Fruit fly (Drosophila melanogaster) whole organism, embryonic: ENCODE results near the gene CG14655.

ENCODE experiments used
- CG10267 ChIP-seq: fragments of 200-800 bp; sonication (Bioruptor generic); optimal IDR thresholded peaks from 2 replicates; lab custom pipeline; 2018; ENCODE audit warnings: missing biosample characterization, mild to moderate bottlenecking, missing genetic modification characterization, moderate library complexity
- CG12219 ChIP-seq: fragments of 200-800 bp; sonication (Bioruptor generic); optimal IDR thresholded peaks from 3 replicates; lab custom pipeline; 2018; ENCODE audit warnings: missing biosample characterization, mild to moderate bottlenecking, missing genetic modification characterization
- CG13296 ChIP-seq: fragments of 200-800 bp; sonication (Bioruptor generic); optimal IDR thresholded peaks from 3 replicates; lab custom pipeline; 2018; ENCODE audit warnings: missing biosample characterization, mild to moderate bottlenecking, missing genetic modification characterization
- CG15479 ChIP-seq: fragments of 200-800 bp; sonication (Bioruptor generic); optimal IDR thresholded peaks from 3 replicates; lab custom pipeline; 2019; ENCODE audit warnings: missing biosample characterization, mild to moderate bottlenecking, missing genetic modification characterization, moderate library complexity
- CG15601 ChIP-seq: fragments of 200-800 bp; sonication (Bioruptor generic); optimal IDR thresholded peaks from 3 replicates; lab custom pipeline; 2019; ENCODE audit warnings: missing biosample characterization, mild to moderate bottlenecking, missing genetic modification characterization, moderate library complexity
- CG15696 ChIP-seq: fragments of 200-800 bp; sonication (Bioruptor generic); optimal IDR thresholded peaks from 2 replicates; lab custom pipeline; 2019; ENCODE audit warnings: missing biosample characterization, mild to moderate bottlenecking, missing genetic modification characterization, moderate library complexity
- CG1792 ChIP-seq: fragments of 200-800 bp; sonication (Bioruptor generic); optimal IDR thresholded peaks from 2 replicates; lab custom pipeline; 2016; ENCODE audit warnings: missing biosample characterization, missing genetic modification characterization
- CG18011 ChIP-seq: fragments of 200-800 bp; sonication (Bioruptor generic); optimal IDR thresholded peaks from 2 replicates; lab custom pipeline; 2017; ENCODE audit warnings: missing biosample characterization, missing genetic modification characterization, mild to moderate bottlenecking, moderate library complexity, missing genotype
- CG2875 ChIP-seq: fragments of 200-800 bp; sonication (Bioruptor generic); optimal IDR thresholded peaks from 2 replicates; lab custom pipeline; 2017; ENCODE audit warnings: missing biosample characterization, mild to moderate bottlenecking, missing genetic modification characterization, missing genetic modification reagents
- CG3838 ChIP-seq: fragments of 200-800 bp; sonication (Bioruptor generic); optimal IDR thresholded peaks from 3 replicates; lab custom pipeline; 2016; ENCODE audit warnings: missing biosample characterization, missing genetic modification characterization
- CG4820 ChIP-seq: fragments of 200-800 bp; sonication (Bioruptor generic); optimal IDR thresholded peaks from 3 replicates; lab custom pipeline; 2016; ENCODE audit warnings: missing biosample characterization, missing genetic modification characterization
- CG4854 ChIP-seq: fragments of 200-800 bp; sonication (Bioruptor generic); optimal IDR thresholded peaks from 2 replicates; lab custom pipeline; 2016; ENCODE audit warnings: missing biosample characterization, missing genetic modification characterization, inconsistent platforms
- CG5953 ChIP-seq: fragments of 200-800 bp; sonication (Bioruptor generic); IDR thresholded peaks from 2 replicates; pipeline ENCODE4 v1.3.6; 2022; ENCODE audit warnings: missing biosample characterization, missing genetic modification characterization
- CG7745 ChIP-seq: fragments of 200-800 bp; sonication (Bioruptor generic); optimal IDR thresholded peaks from 2 replicates; lab custom pipeline; 2018; ENCODE audit warnings: missing biosample characterization, mild to moderate bottlenecking, missing genetic modification characterization, moderate library complexity
- CG7786 ChIP-seq: fragments of 200-800 bp; sonication (Bioruptor generic); optimal IDR thresholded peaks from 2 replicates; lab custom pipeline; 2016; ENCODE audit warnings: missing biosample characterization, missing genetic modification characterization
- CG9932 ChIP-seq: fragments of 200-800 bp; sonication (Bioruptor generic); IDR thresholded peaks from 2 replicates; pipeline ENCODE4 v1.3.6; 2022; ENCODE audit warnings: missing biosample characterization, missing genetic modification characterization
- CHES-1-like ChIP-seq: fragments of 200-800 bp; sonication (Bioruptor generic); optimal IDR thresholded peaks from 2 replicates; lab custom pipeline; 2016; ENCODE audit warnings: missing biosample characterization, missing genetic modification characterization
- CTCF ChIP-seq: fragments of 200-800 bp; sonication (Bioruptor generic); optimal IDR thresholded peaks from 2 replicates; lab custom pipeline; 2017; ENCODE audit warnings: missing biosample characterization, mild to moderate bottlenecking, missing genetic modification characterization, moderate library complexity
- CoRest ChIP-seq: fragments of 200-800 bp; sonication (Bioruptor generic); optimal IDR thresholded peaks from 3 replicates; lab custom pipeline; 2018; ENCODE audit warnings: missing biosample characterization, mild to moderate bottlenecking, missing genetic modification characterization, moderate library complexity
- E2f1 ChIP-seq: fragments of 200-800 bp; sonication (Bioruptor generic); IDR thresholded peaks from 2 replicates; pipeline ENCODE4 v1.3.6; 2022; ENCODE audit warnings: missing biosample characterization, missing genetic modification characterization
- Gsc ChIP-seq: fragments of 200-800 bp; sonication (Bioruptor generic); IDR thresholded peaks from 2 replicates; pipeline ENCODE4 v1.3.6; 2022; ENCODE audit warnings: missing biosample characterization, missing genetic modification characterization
- H15 ChIP-seq: fragments of 200-800 bp; sonication (Bioruptor generic); IDR thresholded peaks from 3 replicates; pipeline ENCODE4 v1.3.6; 2022; ENCODE audit warnings: missing biosample characterization, missing genetic modification characterization
- Hr51 ChIP-seq, 2 experiments: fragments of 200-800 bp; sonication (Bioruptor generic); optimal IDR thresholded peaks; 2 replicates in 1 of 2; 3 replicates in 1 of 2; lab custom pipeline; 2016 to 2018; ENCODE audit warnings: missing biosample characterization in 2 of 2, missing genetic modification characterization in 2 of 2, mild to moderate bottlenecking in 1 of 2, moderate library complexity in 1 of 2
- Kr ChIP-seq: fragments of 200-800 bp; sonication (Bioruptor generic); optimal IDR thresholded peaks from 2 replicates; lab custom pipeline; 2017; ENCODE audit warnings: missing biosample characterization, mild to moderate bottlenecking, missing genetic modification characterization
- MTF-1 ChIP-seq: fragments of 200-800 bp; sonication (Bioruptor generic); optimal IDR thresholded peaks from 2 replicates; lab custom pipeline; 2018; ENCODE audit warnings: missing biosample characterization, mild to moderate bottlenecking, missing genetic modification characterization, borderline replicate concordance
- Med ChIP-seq: fragments of 200-800 bp; sonication (Bioruptor generic); peaks from one replicate; lab custom pipeline; 2016; ENCODE audit warnings: missing biosample characterization, missing genetic modification characterization, mild to moderate bottlenecking, inconsistent platforms, moderate library complexity
- NC2β ChIP-seq: fragments of 200-800 bp; sonication (Bioruptor generic); optimal IDR thresholded peaks from 2 replicates; lab custom pipeline; 2016; ENCODE audit warnings: missing biosample characterization, missing genetic modification characterization
- NfI ChIP-seq: fragments of 200-800 bp; sonication (Bioruptor generic); optimal IDR thresholded peaks from 3 replicates; lab custom pipeline; 2018; ENCODE audit warnings: missing biosample characterization, mild to moderate bottlenecking, missing genetic modification characterization, moderate library complexity
- Optix ChIP-seq: fragments of 200-800 bp; sonication (Bioruptor generic); IDR thresholded peaks from 3 replicates; pipeline ENCODE4 v1.3.6; 2022; ENCODE audit warnings: missing biosample characterization, missing genetic modification characterization
- Scr ChIP-seq: fragments of 200-800 bp; sonication (Bioruptor generic); IDR thresholded peaks from 2 replicates; pipeline ENCODE4 v1.3.6; 2022; ENCODE audit warnings: missing biosample characterization, missing genetic modification characterization; ENCODE audit not compliant: partially characterized antibody
- Six4 ChIP-seq: fragments of 200-800 bp; sonication (Bioruptor generic); optimal IDR thresholded peaks from 2 replicates; lab custom pipeline; 2016; ENCODE audit warnings: missing biosample characterization, missing genetic modification characterization
- cato ChIP-seq: fragments of 200-800 bp; sonication (Bioruptor generic); optimal IDR thresholded peaks from 2 replicates; lab custom pipeline; 2016; ENCODE audit warnings: missing biosample characterization, missing genetic modification characterization, borderline replicate concordance
- fd102C ChIP-seq: fragments of 200-800 bp; sonication (Bioruptor generic); optimal IDR thresholded peaks from 2 replicates; lab custom pipeline; 2018; ENCODE audit warnings: missing biosample characterization, mild to moderate bottlenecking, missing genetic modification characterization, moderate library complexity
- grn ChIP-seq: fragments of 200-800 bp; sonication (Bioruptor generic); optimal IDR thresholded peaks from 3 replicates; lab custom pipeline; 2017; ENCODE audit warnings: missing biosample characterization, missing genetic modification characterization
- inv ChIP-seq: fragments of 200-800 bp; sonication (Bioruptor generic); IDR thresholded peaks from 2 replicates; pipeline ENCODE4 v1.3.6; 2022; ENCODE audit warnings: missing biosample characterization, missing genetic modification characterization; ENCODE audit not compliant: partially characterized antibody
- kni ChIP-seq: fragments of 200-800 bp; sonication (Bioruptor generic); optimal IDR thresholded peaks from 3 replicates; lab custom pipeline; 2017; ENCODE audit warnings: mild to moderate bottlenecking, missing biosample characterization, missing genetic modification reagents, missing genetic modification characterization
- lola ChIP-seq, 3 experiments: fragments of >200 bp in 2 of 3; fragments of 200-800 bp in 1 of 3; sonication (Bioruptor generic) in 1 of 3; optimal IDR thresholded peaks; 2 replicates each; lab custom pipeline; 2017 to 2019; ENCODE audit warnings: missing biosample characterization in 3 of 3, missing genetic modification characterization in 3 of 3, mild to moderate bottlenecking in 1 of 3, moderate library complexity in 1 of 3
- mld ChIP-seq: fragments of 200-800 bp; sonication (Bioruptor generic); IDR thresholded peaks from 3 replicates; pipeline ENCODE4 v1.3.6; 2022; ENCODE audit warnings: missing biosample characterization, missing genetic modification characterization; ENCODE audit not compliant: partially characterized antibody
- nau ChIP-seq: fragments of 200-800 bp; sonication (Bioruptor generic); optimal IDR thresholded peaks from 3 replicates; lab custom pipeline; 2017; ENCODE audit warnings: missing biosample characterization, mild to moderate bottlenecking, missing genetic modification characterization, missing genetic modification reagents
- nerfin-2 ChIP-seq: fragments of 200-800 bp; sonication (Bioruptor generic); IDR thresholded peaks from 2 replicates; pipeline ENCODE4 v1.3.6; 2022; ENCODE audit warnings: missing biosample characterization, missing genetic modification characterization; ENCODE audit not compliant: partially characterized antibody
- salm ChIP-seq: fragments of 200-800 bp; sonication (Bioruptor generic); optimal IDR thresholded peaks from 2 replicates; lab custom pipeline; 2018; ENCODE audit warnings: missing biosample characterization, mild to moderate bottlenecking, missing genetic modification characterization
- sens ChIP-seq: fragments of 200-800 bp; sonication (Bioruptor generic); peaks from one replicate; lab custom pipeline; 2016; ENCODE audit warnings: missing biosample characterization, missing genetic modification characterization
- seq ChIP-seq: fragments of 200-800 bp; sonication (Bioruptor generic); IDR thresholded peaks from 2 replicates; pipeline ENCODE4 v1.3.6; 2022; ENCODE audit warnings: missing biosample characterization, missing genetic modification characterization
- sisA ChIP-seq: fragments of 200-800 bp; sonication (Bioruptor generic); IDR thresholded peaks from 2 replicates; pipeline ENCODE4 v1.3.6; 2022; ENCODE audit warnings: missing biosample characterization, missing genetic modification characterization
- so ChIP-seq: fragments of 200-800 bp; sonication (Bioruptor generic); IDR thresholded peaks from 3 replicates; pipeline ENCODE4 v1.3.6; 2022; ENCODE audit warnings: missing biosample characterization, missing genetic modification characterization
- toy ChIP-seq: fragments of 200-800 bp; sonication (Bioruptor generic); IDR thresholded peaks from 2 replicates; pipeline ENCODE4 v1.3.6; 2022; ENCODE audit warnings: missing biosample characterization, missing genetic modification characterization
- trh ChIP-seq: fragments of 200-800 bp; sonication (Bioruptor generic); optimal IDR thresholded peaks from 2 replicates; lab custom pipeline; 2016; ENCODE audit warnings: missing biosample characterization, missing genetic modification characterization
- zen2 ChIP-seq: fragments of 200-800 bp; sonication (Bioruptor generic); IDR thresholded peaks from 3 replicates; pipeline ENCODE4 v1.3.6; 2022; ENCODE audit warnings: missing biosample characterization, missing genetic modification characterization; ENCODE audit not compliant: partially characterized antibody

CG14655 gene

dm6 chr3R:4804828-4805707 lies 25.0 kb upstream of the CG14655 start (continued):
- peak; percentile 71 for TF ChIP-seq sens (GFP tag; lab: Kevin White, UChicago)
- peak; percentile 20 for TF ChIP-seq CHES-1-like
- no peak for TF ChIP-seq nerfin-2
- no peak for TF ChIP-seq mld (GFP tag; lab: Robert Waterston, UW)
- peak; percentile 53 for TF ChIP-seq CG4820 (GFP tag; lab: Kevin White, UChicago)
- TF ChIP-seq CG2875 (GFP tag; lab: Kevin White, UChicago), result peak; percentile 46
- TF ChIP-seq CG5953 (GFP tag; lab: Robert Waterston, UW), result peak; percentile 18; the same call in 1 of the 2 replicates
- TF ChIP-seq CG4854, result no peak
- peak; percentile 26 for TF ChIP-seq salm (tag; lab: Kevin White, UChicago)
- TF ChIP-seq CG7786, result no peak
- TF ChIP-seq trh (GFP tag; lab: Kevin White, UChicago), result no peak
- no peak for TF ChIP-seq zen2 (GFP tag; lab: Robert Waterston, UW)
- TF ChIP-seq Hr51 (GFP tag; optimal IDR thresholded peaks at IDR 0.05; lab: Kevin White, UChicago), result peak; percentile 1 to 88
- peak; percentile 35 for TF ChIP-seq sisA (GFP tag; lab: Robert Waterston, UW)
- TF ChIP-seq CG15479 (GFP tag; lab: Kevin White, UChicago), result no peak
- TF ChIP-seq Optix, result no peak
- TF ChIP-seq Six4 (GFP tag; lab: Kevin White, UChicago), result no peak
- no peak for TF ChIP-seq toy (GFP tag; lab: Robert Waterston, UW)
- TF ChIP-seq NfI (GFP tag; lab: Kevin White, UChicago), result peak; percentile 49
- no peak for TF ChIP-seq CTCF (GFP tag; lab: Kevin White, UChicago)
- TF ChIP-seq inv, result no peak
- TF ChIP-seq CG7745, result no peak
- TF ChIP-seq NC2β, result no peak
- peak; percentile 63 for TF ChIP-seq CG13296 (GFP tag; lab: Kevin White, UChicago)
- no peak for TF ChIP-seq CG18011 (GFP tag; lab: Kevin White, UChicago)
- peak; percentile 57 for TF ChIP-seq E2f1 (GFP tag; lab: Robert Waterston, UW)
- peak; percentile 69 for TF ChIP-seq CG15601 (tag; lab: Kevin White, UChicago)
- no peak for TF ChIP-seq Kr (GFP tag; lab: Kevin White, UChicago)
- no peak; the same call in 1 of the 2 replicates for TF ChIP-seq seq (GFP tag; lab: Robert Waterston, UW)
- TF ChIP-seq Gsc (GFP tag; lab: Robert Waterston, UW), result no peak
- no peak for TF ChIP-seq nau
- TF ChIP-seq CG10267 (tag; lab: Kevin White, UChicago), result peak; percentile 71
- TF ChIP-seq grn, result no peak
- peak; percentile 62 for TF ChIP-seq Med
- TF ChIP-seq CG9932, result peak; percentile 20
- TF ChIP-seq CG1792 (GFP tag; lab: Kevin White, UChicago), result no peak
- no peak for TF ChIP-seq fd102C (GFP tag; lab: Kevin White, UChicago)
- TF ChIP-seq CG15696 (tag; lab: Kevin White, UChicago), result peak; percentile 67
- 0 out of 3 replicates have a peak, but pooled peaks have one; percentile 20 for TF ChIP-seq so (GFP tag; lab: Robert Waterston, UW)
- no peak for TF ChIP-seq CG3838 (GFP tag; lab: Kevin White, UChicago)
- TF ChIP-seq Scr (GFP tag; lab: Robert Waterston, UW), result no peak
- peak; percentile 33 for TF ChIP-seq cato (GFP tag; lab: Kevin White, UChicago)
- TF ChIP-seq H15, result peak; percentile 21; the same call in 1 of the 3 replicates
- TF ChIP-seq lola (GFP tag; optimal IDR thresholded peaks at IDR 0.05; lab: Kevin White, UChicago), result peak in 2 of 3 experiments; percentile 45 to 68
- peak; percentile 84 for TF ChIP-seq CoRest
- TF ChIP-seq MTF-1, result no peak
- TF ChIP-seq CG12219 (GFP tag; lab: Kevin White, UChicago), result no peak
- TF ChIP-seq kni (GFP tag; lab: Kevin White, UChicago), result peak; percentile 85
